Fruit fly (Drosophila melanogaster) whole organism, embryonic: ENCODE results near the gene PpV.

Source experiments
- CG11085 ChIP-seq: fragments of 200-800 bp; sonication (Bioruptor generic); IDR thresholded peaks from 2 replicates; pipeline ENCODE4 v1.3.6; 2022; ENCODE audit warnings: missing biosample characterization, missing genetic modification characterization
- CG12155 ChIP-seq: fragments of 200-800 bp; sonication (Bioruptor generic); optimal IDR thresholded peaks from 3 replicates; lab custom pipeline; 2016; ENCODE audit warnings: missing biosample characterization, missing genetic modification characterization
- CG13287 ChIP-seq: fragments of 200-800 bp; sonication (Bioruptor generic); IDR thresholded peaks from 2 replicates; pipeline ENCODE4 v1.3.6; 2022; ENCODE audit warnings: missing biosample characterization, missing genetic modification characterization; ENCODE audit not compliant: partially characterized antibody
- CG14014 ChIP-seq: fragments of 200-800 bp; sonication (Bioruptor generic); IDR thresholded peaks from 2 replicates; pipeline ENCODE4 v1.3.6; 2022; ENCODE audit warnings: missing biosample characterization, missing genetic modification characterization
- CG17912 ChIP-seq: fragments of 200-800 bp; sonication (Bioruptor generic); optimal IDR thresholded peaks from 2 replicates; lab custom pipeline; 2018; ENCODE audit warnings: missing biosample characterization, mild to moderate bottlenecking, missing genetic modification characterization
- CG2202 ChIP-seq: fragments of 200-800 bp; sonication (Bioruptor generic); optimal IDR thresholded peaks from 2 replicates; lab custom pipeline; 2018; ENCODE audit warnings: missing biosample characterization, mild to moderate bottlenecking, missing genetic modification characterization
- CG2875 ChIP-seq: fragments of 200-800 bp; sonication (Bioruptor generic); optimal IDR thresholded peaks from 2 replicates; lab custom pipeline; 2017; ENCODE audit warnings: missing biosample characterization, mild to moderate bottlenecking, missing genetic modification characterization, missing genetic modification reagents
- CG32767 ChIP-seq: fragments of 200-800 bp; sonication (Bioruptor generic); IDR thresholded peaks from 2 replicates; pipeline ENCODE4 v1.3.6; 2022; ENCODE audit warnings: missing biosample characterization, missing genetic modification characterization
- CG6175 ChIP-seq: fragments of 200-800 bp; sonication (Bioruptor generic); IDR thresholded peaks from 3 replicates; pipeline ENCODE4 v1.3.6; 2022; ENCODE audit warnings: missing biosample characterization, missing genetic modification characterization
- CG6765 ChIP-seq: fragments of 200-800 bp; sonication (Bioruptor generic); optimal IDR thresholded peaks from 3 replicates; lab custom pipeline; 2017; ENCODE audit warnings: missing biosample characterization, mild to moderate bottlenecking, missing genetic modification characterization
- CG6854 ChIP-seq: fragments of 200-800 bp; sonication (Bioruptor generic); optimal IDR thresholded peaks from 3 replicates; lab custom pipeline; 2017; ENCODE audit warnings: missing biosample characterization, mild to moderate bottlenecking, missing genetic modification characterization
- CG7372 ChIP-seq: fragments of 200-800 bp; sonication (Bioruptor generic); IDR thresholded peaks from 2 replicates; pipeline ENCODE4 v1.3.6; 2022; ENCODE audit warnings: missing biosample characterization, missing genetic modification characterization
- CG7963 ChIP-seq: fragments of 200-800 bp; sonication (Bioruptor generic); IDR thresholded peaks from 3 replicates; pipeline ENCODE4 v1.3.6; 2022; ENCODE audit warnings: missing biosample characterization, missing genetic modification characterization; ENCODE audit not compliant: partially characterized antibody
- CG8478 ChIP-seq: fragments of >200 bp; optimal IDR thresholded peaks from 2 replicates; lab custom pipeline; 2018
- Deaf1 ChIP-seq: fragments of 200-800 bp; optimal IDR thresholded peaks from 3 replicates; lab custom pipeline; 2019; ENCODE audit warnings: missing biosample characterization, mild to moderate bottlenecking, missing genetic modification characterization, moderate library complexity
- Dip3 ChIP-seq: fragments of 200-800 bp; sonication (Bioruptor generic); optimal IDR thresholded peaks from 3 replicates; lab custom pipeline; 2016; ENCODE audit warnings: missing biosample characterization, missing genetic modification characterization
- Elba2 ChIP-seq: fragments of 200-800 bp; sonication (Bioruptor generic); optimal IDR thresholded peaks from 3 replicates; lab custom pipeline; 2016; ENCODE audit warnings: missing biosample characterization, missing genetic modification characterization
- Fer2 ChIP-seq: fragments of 200-800 bp; sonication (Bioruptor generic); optimal IDR thresholded peaks from 2 replicates; lab custom pipeline; 2018; ENCODE audit warnings: missing biosample characterization, mild to moderate bottlenecking, missing genetic modification characterization, moderate library complexity
- Hr39 ChIP-seq: fragments of >200 bp; optimal IDR thresholded peaks from 2 replicates; lab custom pipeline; 2017
- Myb ChIP-seq: fragments of 200-800 bp; sonication (Bioruptor generic); optimal IDR thresholded peaks from 2 replicates; lab custom pipeline; 2016; ENCODE audit warnings: missing biosample characterization, missing genetic modification characterization
- NK7.1 ChIP-seq: fragments of 200-800 bp; sonication (Bioruptor generic); optimal IDR thresholded peaks from 3 replicates; lab custom pipeline; 2016; ENCODE audit warnings: missing biosample characterization, missing genetic modification characterization
- Nf-YA ChIP-seq: fragments of 200-800 bp; sonication (Bioruptor generic); IDR thresholded peaks from 2 replicates; pipeline ENCODE4 v1.3.6; 2022; ENCODE audit warnings: missing biosample characterization, missing genetic modification characterization
- Nf-YB ChIP-seq: fragments of 200-800 bp; sonication (Bioruptor generic); optimal IDR thresholded peaks from 3 replicates; lab custom pipeline; 2019; ENCODE audit warnings: missing biosample characterization, mild to moderate bottlenecking, missing genetic modification characterization, moderate library complexity
- Sin3A ChIP-seq: fragments of >200 bp; optimal IDR thresholded peaks from 2 replicates; lab custom pipeline; 2018
- Six4 ChIP-seq: fragments of 200-800 bp; sonication (Bioruptor generic); optimal IDR thresholded peaks from 2 replicates; lab custom pipeline; 2016; ENCODE audit warnings: missing biosample characterization, missing genetic modification characterization
- Stat92E ChIP-seq, 3 experiments: fragments of >200 bp in 2 of 3; fragments of 200-800 bp in 1 of 3; sonication (Bioruptor generic) in 1 of 3; optimal IDR thresholded peaks; 2 replicates each; lab custom pipeline; 2017 to 2019; ENCODE audit warnings: missing biosample characterization in 3 of 3, missing genetic modification characterization in 3 of 3, mild to moderate bottlenecking in 1 of 3, moderate library complexity in 1 of 3
- Taf1 ChIP-seq: fragments of 200-800 bp; sonication (Bioruptor generic); IDR thresholded peaks from 2 replicates; pipeline ENCODE4 v1.3.6; 2022; ENCODE audit warnings: missing biosample characterization, missing genetic modification characterization
- Trl ChIP-seq, 3 experiments: fragments of >200 bp in 2 of 3; fragments of 200-800 bp in 1 of 3; sonication (Bioruptor generic) in 1 of 3; optimal IDR thresholded peaks; 2 replicates in 1 of 3; 3 replicates in 2 of 3; lab custom pipeline; 2016 to 2017; ENCODE audit warnings: missing biosample characterization in 1 of 3, missing genetic modification characterization in 1 of 3
- Vsx1 ChIP-seq: fragments of 200-800 bp; sonication (Bioruptor generic); optimal IDR thresholded peaks from 2 replicates; lab custom pipeline; 2017; ENCODE audit warnings: missing biosample characterization, mild to moderate bottlenecking, missing genetic modification characterization, missing genetic modification reagents
- aop ChIP-seq: fragments of 200-800 bp; sonication (Bioruptor generic); IDR thresholded peaks from 2 replicates; pipeline ENCODE4 v1.3.6; 2022; ENCODE audit warnings: missing biosample characterization, missing genetic modification characterization
- caup ChIP-seq: fragments of 200-800 bp; sonication (Bioruptor generic); optimal IDR thresholded peaks from 3 replicates; lab custom pipeline; 2017; ENCODE audit warnings: missing biosample characterization, mild to moderate bottlenecking, missing genetic modification characterization, moderate library complexity; ENCODE audit not compliant: severe bottlenecking
- croc ChIP-seq: fragments of 200-800 bp; sonication (Bioruptor generic); conservative IDR thresholded peaks from 3 replicates; pipeline ENCODE4 v1.3.6; 2022; ENCODE audit warnings: missing biosample characterization, missing genetic modification characterization
- da ChIP-seq: fragments of 200-800 bp; sonication (Bioruptor generic); optimal IDR thresholded peaks from 2 replicates; lab custom pipeline; 2016; ENCODE audit warnings: missing biosample characterization, missing genetic modification characterization
- dan ChIP-seq: fragments of 200-800 bp; sonication (Bioruptor generic); IDR thresholded peaks from 2 replicates; pipeline ENCODE4 v1.3.6; 2022; ENCODE audit warnings: missing biosample characterization, missing genetic modification characterization
- dati ChIP-seq: fragments of 200-800 bp; sonication (Bioruptor generic); IDR thresholded peaks from 2 replicates; pipeline ENCODE4 v1.3.6; 2022; ENCODE audit warnings: missing biosample characterization, missing genetic modification characterization
- disco-r ChIP-seq: fragments of 200-800 bp; sonication (Bioruptor generic); optimal IDR thresholded peaks from 2 replicates; lab custom pipeline; 2016; ENCODE audit warnings: missing biosample characterization, missing genetic modification characterization
- dm ChIP-seq: fragments of 200-800 bp; sonication (Bioruptor generic); optimal IDR thresholded peaks from 3 replicates; lab custom pipeline; 2016; ENCODE audit warnings: missing biosample characterization, missing genetic modification characterization
- fd3F ChIP-seq: fragments of 200-800 bp; sonication (Bioruptor generic); optimal IDR thresholded peaks from 2 replicates; lab custom pipeline; 2018; ENCODE audit warnings: missing biosample characterization, mild to moderate bottlenecking, missing genetic modification characterization, moderate library complexity
- gt ChIP-seq: fragments of 200-800 bp; sonication (Bioruptor generic); IDR thresholded peaks from 2 replicates; pipeline ENCODE4 v1.3.6; 2022; ENCODE audit warnings: missing biosample characterization, missing genetic modification characterization
- knrl ChIP-seq: fragments of 200-800 bp; sonication (Bioruptor generic); IDR thresholded peaks from 3 replicates; pipeline ENCODE4 v1.3.6; 2022; ENCODE audit warnings: missing biosample characterization, missing genetic modification characterization; ENCODE audit not compliant: partially characterized antibody
- luna ChIP-seq: fragments of 200-800 bp; sonication (Bioruptor generic); optimal IDR thresholded peaks from 2 replicates; lab custom pipeline; 2016; ENCODE audit warnings: missing biosample characterization, missing genetic modification characterization
- phol ChIP-seq: fragments of 200-800 bp; sonication (Bioruptor generic); optimal IDR thresholded peaks from 3 replicates; lab custom pipeline; 2018; ENCODE audit warnings: missing biosample characterization, mild to moderate bottlenecking, missing genetic modification characterization, moderate library complexity
- psq ChIP-seq: fragments of 200-800 bp; sonication (Bioruptor generic); optimal IDR thresholded peaks from 2 replicates; lab custom pipeline; 2017; ENCODE audit warnings: missing biosample characterization, missing genetic modification characterization
- pzg ChIP-seq: fragments of 200-800 bp; sonication (Bioruptor generic); optimal IDR thresholded peaks from 3 replicates; lab custom pipeline; 2018; ENCODE audit warnings: missing biosample characterization, mild to moderate bottlenecking, missing genetic modification characterization, moderate library complexity
- run ChIP-seq: fragments of 200-800 bp; sonication (Bioruptor generic); optimal IDR thresholded peaks from 3 replicates; lab custom pipeline; 2018; ENCODE audit warnings: missing biosample characterization, mild to moderate bottlenecking, missing genetic modification characterization
- seq ChIP-seq: fragments of 200-800 bp; sonication (Bioruptor generic); IDR thresholded peaks from 2 replicates; pipeline ENCODE4 v1.3.6; 2022; ENCODE audit warnings: missing biosample characterization, missing genetic modification characterization
- sob ChIP-seq: fragments of 200-800 bp; sonication (Bioruptor generic); IDR thresholded peaks from 2 replicates; pipeline ENCODE4 v1.3.6; 2022; ENCODE audit warnings: missing biosample characterization, missing genetic modification characterization
- tin ChIP-seq: fragments of 200-800 bp; sonication (Bioruptor generic); optimal IDR thresholded peaks from 3 replicates; lab custom pipeline; 2016; ENCODE audit warnings: missing biosample characterization, missing genetic modification characterization
- trh ChIP-seq: fragments of 200-800 bp; sonication (Bioruptor generic); optimal IDR thresholded peaks from 2 replicates; lab custom pipeline; 2016; ENCODE audit warnings: missing biosample characterization, missing genetic modification characterization
- vnd ChIP-seq: fragments of 200-800 bp; sonication (Bioruptor generic); IDR thresholded peaks from 3 replicates; pipeline ENCODE4 v1.3.6; 2022; ENCODE audit warnings: missing biosample characterization, missing genetic modification characterization; ENCODE audit not compliant: partially characterized antibody
- zen2 ChIP-seq: fragments of 200-800 bp; sonication (Bioruptor generic); IDR thresholded peaks from 3 replicates; pipeline ENCODE4 v1.3.6; 2022; ENCODE audit warnings: missing biosample characterization, missing genetic modification characterization; ENCODE audit not compliant: partially characterized antibody

Gene PpV

dm6 chrX:6365632-6366356 lies 6.9 kb downstream of the PpV start, which contains the start of the genes swa and Marf (continued):
- TF ChIP-seq CG6175 (GFP tag; lab: Robert Waterston, UW), result no peak
- TF ChIP-seq sob, result no peak
- no peak for TF ChIP-seq NK7.1 (GFP tag; lab: Kevin White, UChicago)
- no peak for TF ChIP-seq Hr39 (lab: Kevin White, UChicago)
- no peak for TF ChIP-seq Trl (optimal IDR thresholded peaks at IDR 0.05; lab: Kevin White, UChicago)
- TF ChIP-seq Trl (GFP tag; optimal IDR thresholded peaks at IDR 0.05; lab: Kevin White, UChicago), result no peak
- TF ChIP-seq dati (GFP tag; lab: Robert Waterston, UW), result no peak
- TF ChIP-seq zen2 (GFP tag; lab: Robert Waterston, UW), result no peak
- TF ChIP-seq Elba2 (GFP tag; lab: Kevin White, UChicago), result peak; percentile 48
- peak; percentile 52 for TF ChIP-seq phol (tag; lab: Kevin White, UChicago)
- TF ChIP-seq CG13287 (GFP tag; lab: Robert Waterston, UW), result peak; percentile 26; the same call in 1 of the 2 replicates
- no peak for TF ChIP-seq dan
- no peak for TF ChIP-seq luna (GFP tag; lab: Kevin White, UChicago)
- TF ChIP-seq CG11085, result no peak
- no peak for TF ChIP-seq disco-r (GFP tag; lab: Kevin White, UChicago)
- TF ChIP-seq CG6854, result no peak
- TF ChIP-seq CG2202 (tag; lab: Kevin White, UChicago), result no peak
- no peak for TF ChIP-seq Nf-YB (GFP tag; lab: Kevin White, UChicago)
- no peak for TF ChIP-seq CG6765 (GFP tag; lab: Kevin White, UChicago)
- no peak for TF ChIP-seq tin (GFP tag; lab: Kevin White, UChicago)
- TF ChIP-seq Six4 (GFP tag; lab: Kevin White, UChicago), result no peak
- TF ChIP-seq croc (GFP tag; lab: Robert Waterston, UW), result no peak
- no peak for TF ChIP-seq aop (GFP tag; lab: Robert Waterston, UW)
- TF ChIP-seq Nf-YA (GFP tag; lab: Robert Waterston, UW), result no peak
- TF ChIP-seq dm, result no peak
- TF ChIP-seq Fer2 (tag; lab: Kevin White, UChicago), result no peak
- no peak for TF ChIP-seq seq (GFP tag; lab: Robert Waterston, UW)
- no peak for TF ChIP-seq da (GFP tag; lab: Kevin White, UChicago)
- no peak for TF ChIP-seq Deaf1 (tag; lab: Kevin White, UChicago)
- TF ChIP-seq caup (GFP tag; lab: Kevin White, UChicago), result no peak
- no peak for TF ChIP-seq CG14014 (GFP tag; lab: Robert Waterston, UW)
- no peak for TF ChIP-seq CG7372 (GFP tag; lab: Robert Waterston, UW)
- TF ChIP-seq knrl (GFP tag; lab: Robert Waterston, UW), result peak; percentile 22; the same call in 1 of the 3 replicates
- no peak for TF ChIP-seq Vsx1 (GFP tag; lab: Kevin White, UChicago)
- no peak for TF ChIP-seq CG2875 (GFP tag; lab: Kevin White, UChicago)
- no peak for TF ChIP-seq CG7963 (GFP tag; lab: Robert Waterston, UW)
- no peak for TF ChIP-seq gt (GFP tag; lab: Robert Waterston, UW)
- no peak for TF ChIP-seq Taf1 (GFP tag; lab: Robert Waterston, UW)
- TF ChIP-seq fd3F, result no peak
- TF ChIP-seq Stat92E (GFP tag; optimal IDR thresholded peaks at IDR 0.05; lab: Kevin White, UChicago), result no peak
- TF ChIP-seq CG8478 (lab: Kevin White, UChicago), result no peak
- TF ChIP-seq CG17912 (GFP tag; lab: Kevin White, UChicago), result no peak
- no peak for TF ChIP-seq psq
- no peak for TF ChIP-seq CG12155 (GFP tag; lab: Kevin White, UChicago)
- no peak for TF ChIP-seq run (tag; lab: Kevin White, UChicago)
- no peak for TF ChIP-seq vnd
- no peak for TF ChIP-seq trh
- TF ChIP-seq Myb, result peak; percentile 78
- peak; percentile 18 for TF ChIP-seq Sin3A (lab: Kevin White, UChicago)
- no peak for TF ChIP-seq Dip3 (GFP tag; lab: Kevin White, UChicago)
- TF ChIP-seq pzg (GFP tag; lab: Kevin White, UChicago), result peak; percentile 64
- TF ChIP-seq CG32767 (GFP tag; lab: Robert Waterston, UW), result no peak
